Worm (Caenorhabditis elegans): ENCODE measurements around the gene Y43D4A.5.

- no peak for TF ChIP-seq cog-1 (tag; optimal IDR thresholded peaks at IDR 0.05)
- TF ChIP-seq flt-1 (GFP tag; IDR thresholded peaks at IDR 0.05) = no peak
- no peak for TF ChIP-seq ref-1 (GFP tag; conservative IDR thresholded peaks at IDR 0.05)
- no peak for TF ChIP-seq T22C8.4 (GFP tag; IDR thresholded peaks at IDR 0.05)
- no peak for TF ChIP-seq ztf-29 (GFP tag; IDR thresholded peaks at IDR 0.05)
- no peak for TF ChIP-seq klf-2 (GFP tag; conservative IDR thresholded peaks at IDR 0.05)
- no peak for TF ChIP-seq tab-1 (GFP tag; IDR thresholded peaks at IDR 0.05)
- no peak for TF ChIP-seq med-1 (GFP tag; optimal IDR thresholded peaks at IDR 0.05; ENCODE audit: insufficient read depth)
- no peak for TF ChIP-seq ztf-23 (GFP tag; IDR thresholded peaks at IDR 0.05)
Observed at ce11 chrIV:16828698-16829097, 53.1 kb downstream of the Y43D4A.5 start, which contains the start of gene Y116A8A.6.

Measured in whole organism, midembryonic.